Fruit fly (Drosophila melanogaster): ENCODE measurements around the gene CG43083.

The CG43083 gene

DNA sequence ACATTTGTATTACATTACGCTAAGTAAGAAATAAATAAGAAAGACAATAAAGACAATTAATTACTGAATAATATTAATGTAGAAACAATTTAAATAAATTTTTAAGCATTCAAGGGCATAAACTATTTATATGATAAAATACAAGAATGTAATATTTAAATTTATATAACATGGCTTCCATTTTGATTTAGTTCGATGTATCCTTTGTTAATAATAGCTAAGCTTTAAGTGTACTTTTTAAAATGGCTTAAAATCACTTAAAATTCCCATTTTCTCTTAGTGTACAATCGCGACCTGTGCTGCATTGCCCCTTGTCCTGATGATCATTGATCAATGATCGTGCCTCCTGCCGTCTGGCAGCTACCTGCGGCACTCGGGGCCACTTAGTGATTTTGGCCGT lies 22.1 kb downstream of the CG43083 start:
- TF ChIP-seq CG7101 (tag; optimal IDR thresholded peaks at IDR 0.05): no peak
- TF ChIP-seq CG1620 (GFP tag; optimal IDR thresholded peaks at IDR 0.05): no peak
- no peak for TF ChIP-seq CG12768 (GFP tag; optimal IDR thresholded peaks at IDR 0.05)
- TF ChIP-seq ovo (GFP tag; optimal IDR thresholded peaks at IDR 0.05): no peak
- TF ChIP-seq cic (GFP tag; optimal IDR thresholded peaks at IDR 0.05): no peak
- TF ChIP-seq CG14711 (tag; optimal IDR thresholded peaks at IDR 0.05): no peak
- TF ChIP-seq Mnt (GFP tag; optimal IDR thresholded peaks at IDR 0.05): no peak
- no peak for TF ChIP-seq toe (GFP tag; optimal IDR thresholded peaks at IDR 0.05)

DNA sequence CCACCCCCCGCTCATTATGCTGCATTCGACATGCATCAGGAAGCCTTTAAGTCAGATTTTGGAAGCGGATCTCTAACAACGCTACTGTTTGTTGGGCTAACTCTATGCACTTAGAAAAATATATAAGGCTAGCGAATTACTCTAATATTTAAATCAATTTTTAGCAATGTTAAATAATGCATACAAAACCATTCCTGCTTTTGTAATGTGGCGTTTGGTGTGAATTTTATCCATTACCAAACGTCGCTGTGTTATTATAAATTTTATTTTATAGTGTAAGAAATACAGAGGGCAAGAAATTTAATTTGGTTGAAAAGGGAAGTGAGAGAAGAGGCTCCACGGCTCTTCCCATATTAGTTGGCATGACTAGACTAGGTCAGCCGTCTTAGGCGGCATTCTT lies 24.4 kb downstream of the CG43083 start:
- TF ChIP-seq Hr96 (GFP tag; optimal IDR thresholded peaks at IDR 0.05) (no peak), CG7101 (tag; optimal IDR thresholded peaks at IDR 0.05) (no peak), cic (GFP tag; optimal IDR thresholded peaks at IDR 0.05) (no peak), CG1620 (GFP tag; optimal IDR thresholded peaks at IDR 0.05) (no peak), Clk (GFP tag; optimal IDR thresholded peaks at IDR 0.05) (no peak), ovo (GFP tag; optimal IDR thresholded peaks at IDR 0.05) (no peak), CG33017 (tag; optimal IDR thresholded peaks at IDR 0.05) (no peak), kay (GFP tag; ENCODE audit: borderline replicate concordance) (no peak), CG7045 (GFP tag; optimal IDR thresholded peaks at IDR 0.05) (no peak), tj (GFP tag; optimal IDR thresholded peaks at IDR 0.05) (no peak)

- no peak for TF ChIP-seq CG1620 (GFP tag; optimal IDR thresholded peaks at IDR 0.05)
- TF ChIP-seq cic (GFP tag; optimal IDR thresholded peaks at IDR 0.05): no peak
- no peak for TF ChIP-seq CG14711 (tag; optimal IDR thresholded peaks at IDR 0.05)
- no peak for TF ChIP-seq bab1 (GFP tag; optimal IDR thresholded peaks at IDR 0.05)
- no peak for TF ChIP-seq toe (GFP tag; optimal IDR thresholded peaks at IDR 0.05)
- no peak for TF ChIP-seq tj (GFP tag; optimal IDR thresholded peaks at IDR 0.05)
- TF ChIP-seq CG5204 (GFP tag; optimal IDR thresholded peaks at IDR 0.05): no peak
- TF ChIP-seq pad (GFP tag; optimal IDR thresholded peaks at IDR 0.05): no peak
- TF ChIP-seq CG12768 (GFP tag; optimal IDR thresholded peaks at IDR 0.05): no peak
These were observed 26.7 kb downstream of the CG43083 start for dm6 chr3L:15675111-15675510.

- TF ChIP-seq Clk (GFP tag; optimal IDR thresholded peaks at IDR 0.05) (no peak), Crg-1 (GFP tag; optimal IDR thresholded peaks at IDR 0.05) (no peak), cnc (optimal IDR thresholded peaks at IDR 0.05) (no peak), bab1 (GFP tag; optimal IDR thresholded peaks at IDR 0.05) (no peak), Mnt (GFP tag; optimal IDR thresholded peaks at IDR 0.05) (no peak), CG11617 (GFP tag; optimal IDR thresholded peaks at IDR 0.05) (no peak), CG1620 (GFP tag; optimal IDR thresholded peaks at IDR 0.05) (no peak)
These were observed 29.3 kb downstream of the CG43083 start for dm6 chr3L:15677662-15678061.

- TF ChIP-seq CG33017 (tag; optimal IDR thresholded peaks at IDR 0.05) (no peak), toe (GFP tag; optimal IDR thresholded peaks at IDR 0.05) (no peak), CG14711 (tag; optimal IDR thresholded peaks at IDR 0.05) (no peak), CG11617 (GFP tag; optimal IDR thresholded peaks at IDR 0.05) (no peak), CG7045 (GFP tag; optimal IDR thresholded peaks at IDR 0.05) (no peak), cic (GFP tag; optimal IDR thresholded peaks at IDR 0.05) (no peak)
These were observed 29.9 kb downstream of the CG43083 start for dm6 chr3L:15678284-15678683.

DNA sequence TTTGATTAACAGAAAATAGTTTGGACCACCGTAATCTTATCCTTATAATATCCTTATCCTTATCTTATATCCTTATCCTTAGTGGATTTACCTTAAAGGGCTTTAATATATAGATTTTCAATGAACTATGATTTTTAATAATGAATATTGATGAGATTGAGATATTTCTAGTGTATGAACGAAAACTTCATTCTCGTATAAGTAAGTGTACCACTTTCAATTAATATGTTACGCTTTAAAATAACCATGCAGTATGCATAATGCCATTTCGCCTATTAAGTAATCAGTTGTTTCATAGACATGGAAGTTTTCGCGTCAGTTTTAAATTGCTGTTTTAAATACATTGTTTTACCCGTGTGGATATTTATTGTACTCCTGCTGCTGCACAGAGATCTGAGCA lies 31.0 kb downstream of the CG43083 start, which contains the start of gene CG7304:
Gene CG7304, plus strand, starts transcription at position 301 of the 400 bp plus-strand sequence.
- TF ChIP-seq CG14711 (tag; optimal IDR thresholded peaks at IDR 0.05): no peak
- no peak for TF ChIP-seq CG1620 (GFP tag; optimal IDR thresholded peaks at IDR 0.05)
- no peak for TF ChIP-seq CG12768 (GFP tag; optimal IDR thresholded peaks at IDR 0.05)
- no peak for TF ChIP-seq CG11617 (GFP tag; optimal IDR thresholded peaks at IDR 0.05)
- no peak for TF ChIP-seq tj (GFP tag; optimal IDR thresholded peaks at IDR 0.05)
- TF ChIP-seq CG33017 (tag; optimal IDR thresholded peaks at IDR 0.05): no peak
- TF ChIP-seq pad (GFP tag; optimal IDR thresholded peaks at IDR 0.05): no peak
- no peak for TF ChIP-seq CG7045 (GFP tag; optimal IDR thresholded peaks at IDR 0.05)
- TF ChIP-seq Mnt (GFP tag; optimal IDR thresholded peaks at IDR 0.05): no peak
- TF ChIP-seq kay (GFP tag; ENCODE audit: borderline replicate concordance): no peak
- TF ChIP-seq toe (GFP tag; optimal IDR thresholded peaks at IDR 0.05): no peak
- no peak for TF ChIP-seq CG7101 (tag; optimal IDR thresholded peaks at IDR 0.05)
- TF ChIP-seq CG5204 (GFP tag; optimal IDR thresholded peaks at IDR 0.05): no peak
- TF ChIP-seq Hr96 (GFP tag; optimal IDR thresholded peaks at IDR 0.05): no peak
- no peak for TF ChIP-seq Clk (GFP tag; optimal IDR thresholded peaks at IDR 0.05)
- no peak for TF ChIP-seq ovo (GFP tag; optimal IDR thresholded peaks at IDR 0.05)
- no peak for TF ChIP-seq cnc (optimal IDR thresholded peaks at IDR 0.05)
- TF ChIP-seq Crg-1 (GFP tag; optimal IDR thresholded peaks at IDR 0.05): no peak

- TF ChIP-seq CG14711 (tag; optimal IDR thresholded peaks at IDR 0.05) (no peak), Hr96 (GFP tag; optimal IDR thresholded peaks at IDR 0.05) (no peak), CG11617 (GFP tag; optimal IDR thresholded peaks at IDR 0.05) (no peak), pad (GFP tag; optimal IDR thresholded peaks at IDR 0.05) (no peak), CG7045 (GFP tag; optimal IDR thresholded peaks at IDR 0.05) (no peak), cnc (optimal IDR thresholded peaks at IDR 0.05) (no peak), toe (GFP tag; optimal IDR thresholded peaks at IDR 0.05) (no peak), tj (GFP tag; optimal IDR thresholded peaks at IDR 0.05) (no peak), CG1620 (GFP tag; optimal IDR thresholded peaks at IDR 0.05) (no peak), kay (GFP tag; ENCODE audit: borderline replicate concordance) (no peak), CG5204 (GFP tag; optimal IDR thresholded peaks at IDR 0.05) (no peak), CG7101 (tag; optimal IDR thresholded peaks at IDR 0.05) (no peak), Clk (GFP tag; optimal IDR thresholded peaks at IDR 0.05) (no peak), CG12768 (GFP tag; optimal IDR thresholded peaks at IDR 0.05) (no peak), Mnt (GFP tag; optimal IDR thresholded peaks at IDR 0.05) (no peak), cic (GFP tag; optimal IDR thresholded peaks at IDR 0.05) (no peak)
These were observed 35.1 kb downstream of the CG43083 start, which contains the start of the genes CG7579 and Pgant8 for dm6 chr3L:15683345-15683922. Gene CG7579 (minus strand): TSS chr3L:15683445. Gene Pgant8 (plus strand): TSS chr3L:15683872.

Measured in whole organism, adult.